Worm (Caenorhabditis elegans): ENCODE data around the gene pals-38.

ce11 chrV:12477139-12477538 lies 30.3 kb upstream of the pals-38 start:
- TF ChIP-seq nfya-1 (tag; optimal IDR thresholded peaks at IDR 0.05; ENCODE audit: borderline replicate concordance, insufficient read depth): no peak
- TF ChIP-seq ztf-25 (GFP tag; IDR thresholded peaks at IDR 0.05): no peak
- no peak for TF ChIP-seq ztf-26 (tag; optimal IDR thresholded peaks at IDR 0.05)
- TF ChIP-seq ama-1 (optimal IDR thresholded peaks at IDR 0.05): no peak
- no peak for TF ChIP-seq ama-1 (GFP tag; optimal IDR thresholded peaks at IDR 0.05)
- no peak for TF ChIP-seq snpc-3.4 (tag; optimal IDR thresholded peaks at IDR 0.05)
- no peak for TF ChIP-seq Y53G8AR.9 (GFP tag; conservative IDR thresholded peaks at IDR 0.05)
- no peak for TF ChIP-seq lin-54 (GFP tag; optimal IDR thresholded peaks at IDR 0.05)
- no peak for TF ChIP-seq C06A6.2 (GFP tag; conservative IDR thresholded peaks at IDR 0.05)
- no peak for TF ChIP-seq madf-8 (GFP tag; conservative IDR thresholded peaks at IDR 0.05)
- no peak for TF ChIP-seq snpc-4 (GFP tag; optimal IDR thresholded peaks at IDR 0.05)
- no peak for TF ChIP-seq snpc-4 (tag; optimal IDR thresholded peaks at IDR 0.05)
- no peak for TF ChIP-seq nhr-120 (GFP tag; IDR thresholded peaks at IDR 0.05)
- TF ChIP-seq B0019.2 (GFP tag; conservative IDR thresholded peaks at IDR 0.05): no peak
- no peak for TF ChIP-seq ceh-58 (GFP tag; IDR thresholded peaks at IDR 0.05)
- no peak for TF ChIP-seq D2030.7 (GFP tag; IDR thresholded peaks at IDR 0.05)
